Worm (Caenorhabditis elegans) whole organism, dauer: Measurements from ENCODE around the gene ceh-31.

Experiments
- unc-62 ChIP-seq: sonication (generic microtip); optimal IDR thresholded peaks from 2 replicates; lab custom pipeline; 2017; ENCODE audit warnings: missing biosample characterization, missing genetic modification reagents, missing genetic modification characterization

ceh-31 gene

ce11 chrX:3070322-3070721 is at the start of gene ceh-31:
TSS of gene ceh-31 (minus strand) at chrX:3070422.
- no peak for TF ChIP-seq unc-62 (GFP tag; lab: Kevin White, UChicago)

ce11 chrX:3119606-3120005 is 49.4 kb upstream of the ceh-31 start:
- TF ChIP-seq unc-62 (GFP tag; lab: Kevin White, UChicago): no peak

- TF ChIP-seq unc-62 (GFP tag; lab: Kevin White, UChicago): no peak
Observed at ce11 chrX:3118596-3119287, 48.5 kb upstream of the ceh-31 start.

- no peak for TF ChIP-seq unc-62 (GFP tag; lab: Kevin White, UChicago)
Observed at ce11 chrX:3117204-3117603, 47.0 kb upstream of the ceh-31 start.

ce11 chrX:3116033-3116876 is 46.0 kb upstream of the ceh-31 start, which contains the start of gene mai-1:
TSS of gene mai-1 (minus strand) at chrX:3116589.
- no peak for TF ChIP-seq unc-62 (GFP tag; lab: Kevin White, UChicago)

ce11 chrX:3115134-3116032 is 45.2 kb upstream of the ceh-31 start:
- no peak for TF ChIP-seq unc-62 (GFP tag; lab: Kevin White, UChicago)

ce11 chrX:3114306-3115133 is 44.3 kb upstream of the ceh-31 start, which contains the start of gene gpd-2:
TSS of gene gpd-2 (minus strand) at chrX:3114689.
- TF ChIP-seq unc-62 (GFP tag; lab: Kevin White, UChicago): no peak

- TF ChIP-seq unc-62 (GFP tag; lab: Kevin White, UChicago): no peak
Observed at ce11 chrX:3112946-3113427, 42.8 kb upstream of the ceh-31 start, which contains the start of gene gpd-3. TSS of gene gpd-3 (minus strand) at chrX:3113341.

ce11 chrX:3111687-3112086 is 41.5 kb upstream of the ceh-31 start:
- no peak for TF ChIP-seq unc-62 (GFP tag; lab: Kevin White, UChicago)

- no peak for TF ChIP-seq unc-62 (GFP tag; lab: Kevin White, UChicago)
Observed at ce11 chrX:3111066-3111465, 40.8 kb upstream of the ceh-31 start.

ce11 chrX:3110576-3110975 is 40.4 kb upstream of the ceh-31 start, which contains the start of gene gpcp-1:
TSS of gene gpcp-1 (minus strand) at chrX:3110628.
- no peak for TF ChIP-seq unc-62 (GFP tag; lab: Kevin White, UChicago)

- TF ChIP-seq unc-62 (GFP tag; lab: Kevin White, UChicago): no peak
Observed at ce11 chrX:3108603-3109002, 38.4 kb upstream of the ceh-31 start.

- no peak for TF ChIP-seq unc-62 (GFP tag; lab: Kevin White, UChicago)
Observed at ce11 chrX:3106137-3106536, 35.9 kb upstream of the ceh-31 start, which contains the start of gene K10B3.5. TSS of gene K10B3.5 (minus strand) at chrX:3106479.

ce11 chrX:3102817-3103216 is 32.6 kb upstream of the ceh-31 start:
- TF ChIP-seq unc-62 (GFP tag; lab: Kevin White, UChicago): no peak
